Worm (Caenorhabditis elegans): ENCODE data around the gene pacl-1.

ce11 chrV:16277918-16278317 is 2.7 kb upstream of the pacl-1 start, which contains the start of gene cyp-37B1:
- TF ChIP-seq F44E2.7 (GFP tag; IDR thresholded peaks at IDR 0.05) = no peak
- no peak for TF ChIP-seq daf-19 (GFP tag; conservative IDR thresholded peaks at IDR 0.05)
- no peak for TF ChIP-seq lin-13 (GFP tag; optimal IDR thresholded peaks at IDR 0.05)
- no peak for TF ChIP-seq R02D3.7 (tag; optimal IDR thresholded peaks at IDR 0.05)
- no peak for TF ChIP-seq ama-1 (optimal IDR thresholded peaks at IDR 0.05)
- TF ChIP-seq lin-29 (GFP tag; IDR thresholded peaks at IDR 0.05) = no peak
- no peak for TF ChIP-seq nhr-237 (tag; optimal IDR thresholded peaks at IDR 0.05)
- TF ChIP-seq madf-9 (GFP tag; conservative IDR thresholded peaks at IDR 0.05) = no peak
- no peak for TF ChIP-seq snpc-4 (tag; optimal IDR thresholded peaks at IDR 0.05)
- no peak for TF ChIP-seq lin-39 (tag; optimal IDR thresholded peaks at IDR 0.05)
- TF ChIP-seq egl-27 (tag; optimal IDR thresholded peaks at IDR 0.05) = no peak
